Worm (Caenorhabditis elegans) whole organism, L3 larva: ENCODE measurements around the gene dpf-2.

Experiments
- R02D3.7 ChIP-seq: fragments of 150-350 bp; optimal IDR thresholded peaks from 2 replicates; lab custom pipeline; 2014; ENCODE audit warnings: missing biosample characterization, missing genetic modification characterization
- ceh-9 ChIP-seq: sonication (generic microtip); optimal IDR thresholded peaks from 2 replicates; lab custom pipeline; 2018; ENCODE audit warnings: missing biosample characterization, missing genetic modification characterization
- fkh-2 ChIP-seq: fragments of 150-350 bp; optimal IDR thresholded peaks from 2 replicates; lab custom pipeline; 2014; ENCODE audit warnings: missing biosample characterization, missing genetic modification reagents, missing genetic modification characterization
- lin-15B ChIP-seq: fragments of 150-350 bp; optimal IDR thresholded peaks from 2 replicates; lab custom pipeline; 2014; ENCODE audit warnings: missing biosample characterization, missing genetic modification characterization
- nhr-12 ChIP-seq: fragments of 150-350 bp; optimal IDR thresholded peaks from 2 replicates; lab custom pipeline; 2014; ENCODE audit warnings: missing biosample characterization, missing genetic modification characterization
- nhr-67 ChIP-seq: fragments of 150-350 bp; optimal IDR thresholded peaks from 2 replicates; lab custom pipeline; 2014; ENCODE audit warnings: missing biosample characterization, missing genetic modification characterization
- nhr-76 ChIP-seq: fragments of 150-350 bp; sonication (generic microtip); optimal IDR thresholded peaks from 5 replicates; lab custom pipeline; 2014; ENCODE audit warnings: missing biosample characterization, missing genetic modification characterization
- nhr-77 ChIP-seq: fragments of 150-350 bp; optimal IDR thresholded peaks from 2 replicates; lab custom pipeline; 2014; ENCODE audit warnings: missing biosample characterization, missing genetic modification characterization
- ztf-4 ChIP-seq: fragments of 150-350 bp; optimal IDR thresholded peaks from 2 replicates; lab custom pipeline; 2014; ENCODE audit warnings: missing biosample characterization, missing genetic modification characterization

dpf-2 gene

ce11 chrX:14885855-14886254, 54.2 kb downstream of the dpf-2 start:
- TF ChIP-seq fkh-2 (tag; lab: Kevin White, UChicago) = no peak
- TF ChIP-seq ceh-9 = no peak
- TF ChIP-seq lin-15B (tag; lab: Kevin White, UChicago) = no peak
- TF ChIP-seq nhr-12 (tag; lab: Kevin White, UChicago) = no peak
- no peak for TF ChIP-seq nhr-67 (tag; lab: Kevin White, UChicago)
- TF ChIP-seq nhr-77 (tag; lab: Kevin White, UChicago) = no peak
- TF ChIP-seq R02D3.7 (tag; lab: Kevin White, UChicago) = no peak
- no peak for TF ChIP-seq nhr-76 (tag; lab: Kevin White, UChicago)
- TF ChIP-seq ztf-4 = no peak
- TF ChIP-seq, all 47 proteins: peak for 0
